Worm (Caenorhabditis elegans) whole organism, early embryonic: Measurements from ENCODE around the gene tftc-1.

Experiments used
- B0310.2 ChIP-seq: sonication (generic microtip); optimal IDR thresholded peaks from 2 replicates; lab custom pipeline; 2016; ENCODE audit warnings: mild to moderate bottlenecking, missing genetic modification characterization, missing compliant biosample characterization
- F13C5.2 ChIP-seq: sonication (generic microtip); optimal IDR thresholded peaks from 2 replicates; lab custom pipeline; 2017; ENCODE audit warnings: mild to moderate bottlenecking, missing genetic modification characterization, inconsistent platforms, missing compliant biosample characterization
- aly-1 ChIP-seq: sonication (generic microtip); optimal IDR thresholded peaks from 2 replicates; lab custom pipeline; 2016; ENCODE audit warnings: missing genetic modification characterization, missing compliant biosample characterization
- ama-1 ChIP-seq: fragments of 150-350 bp; optimal IDR thresholded peaks from 2 replicates; lab custom pipeline; 2014
- ceh-13 ChIP-seq: fragments of 200-800 bp; sonication (Bioruptor generic); optimal IDR thresholded peaks from 2 replicates; lab custom pipeline; 2018; ENCODE audit warnings: mild to moderate bottlenecking, missing genetic modification characterization, missing compliant biosample characterization
- ceh-36 ChIP-seq: sonication (generic microtip); optimal IDR thresholded peaks from 2 replicates; lab custom pipeline; 2016; ENCODE audit warnings: missing genetic modification characterization, inconsistent platforms, missing compliant biosample characterization
- ets-7 ChIP-seq: sonication (generic microtip); optimal IDR thresholded peaks from 2 replicates; lab custom pipeline; 2016; ENCODE audit warnings: missing genotype, missing genetic modification characterization, missing compliant biosample characterization
- flt-1 ChIP-seq: fragments of 200-800 bp; sonication (Bioruptor generic); IDR thresholded peaks from 2 replicates; pipeline ENCODE4 v1.3.6; 2022; ENCODE audit warnings: missing genetic modification characterization, missing compliant biosample characterization
- hmbx-1 ChIP-seq: sonication (generic microtip); optimal IDR thresholded peaks from 2 replicates; lab custom pipeline; 2016; ENCODE audit warnings: mild to moderate bottlenecking, missing genetic modification characterization, missing compliant biosample characterization
- hmg-4 ChIP-seq: fragments of 200-800 bp; sonication (Bioruptor generic); optimal IDR thresholded peaks from 2 replicates; lab custom pipeline; 2018; ENCODE audit warnings: mild to moderate bottlenecking, missing genetic modification characterization, missing compliant biosample characterization
- hnd-1 ChIP-seq: sonication (generic microtip); optimal IDR thresholded peaks from 2 replicates; lab custom pipeline; 2016; ENCODE audit warnings: missing genetic modification characterization, missing compliant biosample characterization
- pes-1 ChIP-seq: fragments of 200-800 bp; sonication (Bioruptor generic); IDR thresholded peaks from 2 replicates; pipeline ENCODE4 v1.3.6; 2022; ENCODE audit warnings: missing genetic modification reagents, missing genetic modification characterization, missing compliant biosample characterization
- scrt-1 ChIP-seq: fragments of 200-800 bp; sonication (Bioruptor generic); IDR thresholded peaks from 2 replicates; pipeline ENCODE4 v1.3.6; 2022; ENCODE audit warnings: missing genetic modification characterization, missing compliant biosample characterization
- sea-1 ChIP-seq: fragments of 200-800 bp; sonication (Bioruptor generic); conservative IDR thresholded peaks from 2 replicates; pipeline ENCODE4 v1.3.6; 2022; ENCODE audit warnings: missing genetic modification characterization, missing compliant biosample characterization
- tbx-11 ChIP-seq: fragments of 200-800 bp; sonication (Bioruptor generic); IDR thresholded peaks from 2 replicates; pipeline ENCODE4 v1.3.6; 2022; ENCODE audit warnings: missing genetic modification characterization, missing compliant biosample characterization
- tbx-37 ChIP-seq: fragments of 200-800 bp; sonication (Bioruptor generic); conservative IDR thresholded peaks from 2 replicates; pipeline ENCODE4 v1.3.6; 2022; ENCODE audit warnings: missing genetic modification reagents, missing genetic modification characterization, missing compliant biosample characterization
- tra-4 ChIP-seq: sonication (generic microtip); optimal IDR thresholded peaks from 2 replicates; lab custom pipeline; 2017; ENCODE audit warnings: missing genetic modification characterization, missing compliant biosample characterization

tftc-1 gene

DNA sequence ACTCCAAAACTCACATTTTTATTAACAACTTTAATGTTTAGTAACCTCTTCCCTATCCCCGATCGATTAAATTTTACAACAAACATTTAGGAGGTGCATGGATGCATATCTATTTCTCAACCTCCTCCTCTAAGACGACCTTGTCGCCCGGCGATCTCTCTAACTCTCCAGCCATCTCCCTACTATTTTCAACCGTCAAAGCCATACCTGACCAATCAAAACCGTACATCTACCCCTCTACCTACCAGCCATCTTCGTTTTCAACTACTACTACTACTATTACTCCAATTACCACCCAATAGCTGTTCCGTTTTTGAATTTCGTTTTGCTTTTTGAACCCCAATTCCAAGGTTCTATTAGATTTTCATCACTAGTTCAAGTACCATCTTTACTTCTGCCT, 27.5 kb upstream of the tftc-1 start:
- TF ChIP-seq ceh-13 (GFP tag; lab: Kevin White, UChicago) = no peak

DNA sequence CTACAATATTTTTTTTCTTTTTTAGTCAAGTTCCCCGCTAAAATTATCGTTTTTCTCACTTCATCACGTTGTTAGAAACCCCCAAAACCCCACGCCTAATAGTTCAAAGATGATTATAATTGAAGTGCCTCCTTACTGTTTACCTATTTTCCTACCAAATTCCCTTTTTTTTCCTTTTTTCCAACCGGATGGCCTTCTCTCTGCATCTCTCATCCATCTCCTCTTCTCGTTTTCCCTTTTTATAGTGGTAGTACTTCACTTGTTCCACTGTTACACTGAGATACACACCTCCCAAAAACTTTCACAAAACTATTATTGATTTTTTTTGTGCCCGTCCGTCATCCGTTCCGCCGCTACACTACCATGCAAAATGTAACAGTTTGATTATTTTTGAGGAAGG, 26.1 kb upstream of the tftc-1 start, which contains the start of gene nsy-4:
Gene nsy-4, plus strand, starts transcription at position 274 of the 400 bp plus-strand sequence.
- no peak for TF ChIP-seq ceh-13 (GFP tag; lab: Kevin White, UChicago)
- TF ChIP-seq aly-1 = no peak
- TF ChIP-seq ceh-36 (tag; lab: Kevin White, UChicago) = no peak
- TF ChIP-seq hmbx-1 (tag; lab: Kevin White, UChicago) = no peak
- no peak for TF ChIP-seq ets-7 (tag; lab: Kevin White, UChicago)

ce11 chrIV:2327317-2327716, 21.8 kb upstream of the tftc-1 start:
- TF ChIP-seq tra-4 (tag; lab: Kevin White, UChicago) = no peak
- no peak for TF ChIP-seq scrt-1 (GFP tag; lab: Robert Waterston, UW)
- no peak for TF ChIP-seq ama-1
- TF ChIP-seq hnd-1 (tag; lab: Kevin White, UChicago) = no peak
- TF ChIP-seq hmg-4 (GFP tag; lab: Kevin White, UChicago) = no peak

DNA sequence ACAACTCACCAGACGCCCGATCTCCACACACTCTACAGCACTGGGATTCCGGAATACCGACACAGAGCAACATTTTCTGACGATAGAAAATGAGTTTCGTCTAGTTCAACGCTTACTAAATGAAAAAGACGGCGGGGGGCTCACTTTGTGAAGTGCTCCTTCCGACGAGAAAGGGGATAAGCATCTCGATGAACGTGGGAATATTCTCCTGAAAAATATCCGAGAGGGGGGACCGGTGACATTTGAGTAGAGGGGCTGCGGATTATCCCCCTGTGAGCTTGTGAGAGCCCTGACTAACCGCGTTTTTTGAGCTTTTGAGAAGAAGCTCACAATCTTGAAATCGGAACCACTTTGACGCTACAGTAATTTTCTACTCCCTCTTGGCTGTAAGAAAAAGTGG, 19.5 kb upstream of the tftc-1 start, which contains the start of gene nhr-236:
Gene nhr-236, minus strand, starts transcription at position 101 of the 400 bp plus-strand sequence.
- TF ChIP-seq tbx-11 (GFP tag; lab: Robert Waterston, UW) = no peak
- TF ChIP-seq tra-4 (tag; lab: Kevin White, UChicago) = no peak
- no peak for TF ChIP-seq flt-1
- no peak for TF ChIP-seq scrt-1 (GFP tag; lab: Robert Waterston, UW)
- TF ChIP-seq pes-1 (GFP tag; lab: Robert Waterston, UW) = no peak
- no peak for TF ChIP-seq ceh-13 (GFP tag; lab: Kevin White, UChicago)
- TF ChIP-seq F13C5.2 (tag; lab: Kevin White, UChicago) = no peak
- TF ChIP-seq hmg-4 (GFP tag; lab: Kevin White, UChicago) = no peak
- no peak for TF ChIP-seq hnd-1 (tag; lab: Kevin White, UChicago)
- no peak for TF ChIP-seq ets-7 (tag; lab: Kevin White, UChicago)
- TF ChIP-seq sea-1 (GFP tag; lab: Robert Waterston, UW) = no peak
- TF ChIP-seq hmbx-1 (tag; lab: Kevin White, UChicago) = no peak

DNA sequence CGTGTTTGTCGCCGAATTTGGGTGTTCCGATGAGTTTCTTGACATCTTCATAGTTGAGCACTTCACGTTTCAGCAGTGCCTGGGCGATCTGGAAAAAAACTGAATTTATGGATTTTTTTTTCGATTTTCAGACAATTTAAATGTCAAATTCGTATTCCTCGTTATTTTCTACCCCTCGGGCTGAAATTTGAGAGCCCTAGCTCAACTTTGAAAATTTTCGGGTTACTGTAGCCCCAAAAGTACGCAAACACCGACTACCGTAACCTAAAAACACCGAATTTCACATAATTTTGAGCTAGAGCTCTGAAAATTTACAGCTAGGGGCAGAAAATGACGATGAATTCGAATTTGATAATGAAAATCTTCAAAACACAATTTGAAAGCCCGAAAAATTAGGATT, 15.1 kb upstream of the tftc-1 start:
- TF ChIP-seq aly-1 (no peak), hmg-4 (GFP tag; lab: Kevin White, UChicago) (no peak), F13C5.2 (tag; lab: Kevin White, UChicago) (no peak), hmbx-1 (tag; lab: Kevin White, UChicago) (no peak), hnd-1 (tag; lab: Kevin White, UChicago) (no peak), flt-1 (no peak), ceh-13 (GFP tag; lab: Kevin White, UChicago) (no peak), sea-1 (GFP tag; lab: Robert Waterston, UW) (no peak), B0310.2 (tag; lab: Kevin White, UChicago) (no peak), tbx-37 (no peak), scrt-1 (GFP tag; lab: Robert Waterston, UW) (no peak), ama-1 (no peak), ceh-36 (tag; lab: Kevin White, UChicago) (no peak), ets-7 (tag; lab: Kevin White, UChicago) (no peak), pes-1 (GFP tag; lab: Robert Waterston, UW) (no peak), tbx-11 (GFP tag; lab: Robert Waterston, UW) (no peak), tra-4 (tag; lab: Kevin White, UChicago) (no peak)

DNA sequence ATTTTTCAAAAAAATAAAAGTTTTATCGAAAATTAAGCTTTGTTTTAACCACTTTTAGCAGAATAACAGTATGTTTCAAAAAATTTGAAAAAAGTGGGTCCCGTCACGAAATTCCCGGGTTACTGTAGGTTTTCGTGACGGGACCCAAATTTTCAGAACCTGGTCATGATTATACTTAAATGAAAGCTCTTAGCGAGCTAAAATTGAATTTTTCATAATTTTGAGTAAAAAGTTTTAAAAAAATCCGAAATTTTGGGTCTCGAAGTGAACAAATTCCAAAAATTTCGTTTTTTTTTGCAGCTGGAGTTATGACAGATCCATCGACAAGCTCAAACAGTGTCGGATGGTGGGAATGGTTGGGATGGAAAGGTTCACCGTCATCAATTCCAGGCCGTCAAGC, 34.6 kb downstream of the tftc-1 start, which contains the start of gene Y38F2AR.3:
Gene Y38F2AR.3, plus strand, starts transcription at position 301 of the 400 bp plus-strand sequence.
- TF ChIP-seq ama-1 (no peak), ets-7 (tag; lab: Kevin White, UChicago) (no peak), tbx-37 (no peak), pes-1 (GFP tag; lab: Robert Waterston, UW) (no peak)

- no peak for TF ChIP-seq sea-1 (GFP tag; lab: Robert Waterston, UW)
- no peak for TF ChIP-seq ceh-13 (GFP tag; lab: Kevin White, UChicago)
- no peak for TF ChIP-seq pes-1 (GFP tag; lab: Robert Waterston, UW)
- TF ChIP-seq hmbx-1 (tag; lab: Kevin White, UChicago) = no peak
- TF ChIP-seq hnd-1 (tag; lab: Kevin White, UChicago) = no peak
- no peak for TF ChIP-seq F13C5.2 (tag; lab: Kevin White, UChicago)
- TF ChIP-seq aly-1 = no peak
- TF ChIP-seq hmg-4 (GFP tag; lab: Kevin White, UChicago) = no peak
- TF ChIP-seq tra-4 (tag; lab: Kevin White, UChicago) = no peak
- TF ChIP-seq scrt-1 (GFP tag; lab: Robert Waterston, UW) = no peak
- TF ChIP-seq tbx-11 (GFP tag; lab: Robert Waterston, UW) = no peak
- TF ChIP-seq tbx-37 = no peak
- TF ChIP-seq B0310.2 (tag; lab: Kevin White, UChicago) = no peak
Observed at ce11 chrIV:2387970-2388705, 39.1 kb downstream of the tftc-1 start, which contains the start of gene sec-61.B. Gene sec-61.B, minus strand, starts transcription at chrIV:2388675.

DNA sequence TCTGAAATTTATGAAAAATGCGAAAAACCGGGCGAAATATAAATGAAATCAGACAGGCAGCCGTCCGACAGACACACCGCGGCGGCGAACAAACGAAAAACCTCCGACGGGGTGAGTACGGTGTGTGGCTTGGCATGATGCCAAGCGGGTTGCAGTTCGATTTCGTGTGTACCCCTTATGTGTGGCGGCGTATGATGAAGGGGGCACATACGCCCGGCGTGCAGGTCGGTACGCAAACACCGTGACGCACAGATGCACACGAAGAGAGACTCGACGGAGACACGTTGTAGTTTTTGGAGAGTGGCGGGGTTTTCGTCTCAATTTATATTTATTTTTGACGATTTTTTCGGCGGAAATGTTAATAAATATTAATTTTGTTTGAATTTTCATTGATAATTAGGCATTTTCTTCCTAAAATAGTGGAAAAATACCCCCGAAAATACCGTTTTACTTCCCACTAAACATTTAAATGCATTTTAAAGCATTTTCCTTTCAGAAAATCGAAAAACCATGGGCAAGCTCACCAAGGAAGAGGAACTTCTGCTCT, 40.0 kb downstream of the tftc-1 start, which contains the start of gene trap-3:
Gene trap-3, plus strand, starts transcription at position 497 of the 547 bp plus-strand sequence.
- TF ChIP-seq tbx-37 = peak; percentile 49; the same call in 1 of the 2 replicates
- TF ChIP-seq ets-7 (tag; lab: Kevin White, UChicago) = peak; percentile 55
- TF ChIP-seq aly-1 = no peak
- TF ChIP-seq F13C5.2 (tag; lab: Kevin White, UChicago) = peak; percentile 90
- 0 out of 2 replicates have a peak, but pooled peaks have one; percentile 53 for TF ChIP-seq sea-1 (GFP tag; lab: Robert Waterston, UW)
- peak; percentile 43 for TF ChIP-seq tra-4 (tag; lab: Kevin White, UChicago)
- peak; percentile 67 for TF ChIP-seq hmg-4 (GFP tag; lab: Kevin White, UChicago)
- TF ChIP-seq tbx-11 (GFP tag; lab: Robert Waterston, UW) = peak; percentile 61
- TF ChIP-seq ceh-36 (tag; lab: Kevin White, UChicago) = no peak
- 0 out of 2 replicates have a peak, but pooled peaks have one; percentile 22 for TF ChIP-seq flt-1
